Worm (Caenorhabditis elegans) whole organism, L2 larva: ENCODE measurements around the gene sdz-10.

Experiments used
- C34F6.9 ChIP-seq: fragments of 150-350 bp; optimal IDR thresholded peaks from 2 replicates; lab custom pipeline; 2014; ENCODE audit warnings: missing biosample characterization, missing genetic modification characterization
- F13H6.1 ChIP-seq: sonication (generic microtip); optimal IDR thresholded peaks from 2 replicates; lab custom pipeline; 2016; ENCODE audit warnings: missing genetic modification characterization, missing compliant biosample characterization
- R02D3.7 ChIP-seq: fragments of 150-350 bp; optimal IDR thresholded peaks from 2 replicates; lab custom pipeline; 2014; ENCODE audit warnings: missing biosample characterization, missing genetic modification characterization
- Y55F3AM.14 ChIP-seq: fragments of 200-800 bp; sonication (Bioruptor generic); optimal IDR thresholded peaks from 2 replicates; lab custom pipeline; 2018; ENCODE audit warnings: mild to moderate bottlenecking, missing genetic modification characterization, missing compliant biosample characterization
- alr-1 ChIP-seq: fragments of 150-350 bp; optimal IDR thresholded peaks from 2 replicates; lab custom pipeline; 2014; ENCODE audit warnings: missing biosample characterization, missing genetic modification characterization
- aly-2 ChIP-seq: fragments of 150-350 bp; optimal IDR thresholded peaks from 2 replicates; lab custom pipeline; 2014; ENCODE audit warnings: missing biosample characterization, missing genetic modification characterization
- ama-1 ChIP-seq: fragments of 150-350 bp; optimal IDR thresholded peaks from 2 replicates; lab custom pipeline; 2018; ENCODE audit warnings: inconsistent platforms
- blmp-1 ChIP-seq: sonication (generic microtip); optimal IDR thresholded peaks from 2 replicates; lab custom pipeline; 2017; ENCODE audit warnings: missing genetic modification characterization, mild to moderate bottlenecking, missing compliant biosample characterization, antibody characterized with exemption, moderate library complexity; ENCODE audit not compliant: insufficient read depth
- ceh-16 ChIP-seq: fragments of 150-350 bp; optimal IDR thresholded peaks from 2 replicates; lab custom pipeline; 2014; ENCODE audit warnings: missing biosample characterization, missing genetic modification characterization
- ceh-82 ChIP-seq: fragments of 150-350 bp; optimal IDR thresholded peaks from 2 replicates; lab custom pipeline; 2014; ENCODE audit warnings: missing biosample characterization, missing genetic modification characterization
- crh-2 ChIP-seq: sonication (generic microtip); optimal IDR thresholded peaks from 2 replicates; lab custom pipeline; 2017; ENCODE audit warnings: missing biosample characterization, missing genetic modification characterization
- dmd-4 ChIP-seq: sonication (generic microtip); optimal IDR thresholded peaks from 2 replicates; lab custom pipeline; 2017; ENCODE audit warnings: missing biosample characterization, missing genetic modification characterization
- egl-27 ChIP-seq: sonication (generic microtip); optimal IDR thresholded peaks from 3 replicates; lab custom pipeline; 2017; ENCODE audit warnings: missing biosample characterization, missing genetic modification reagents, missing genetic modification characterization
- elt-1 ChIP-seq: fragments of 150-350 bp; optimal IDR thresholded peaks from 2 replicates; lab custom pipeline; 2014; ENCODE audit warnings: missing biosample characterization, missing genetic modification characterization
- elt-3 ChIP-seq: sonication (generic microtip); optimal IDR thresholded peaks from 2 replicates; lab custom pipeline; 2017; ENCODE audit warnings: missing biosample characterization, missing genetic modification characterization
- fos-1 ChIP-seq: fragments of 150-350 bp; optimal IDR thresholded peaks from 2 replicates; lab custom pipeline; 2014; ENCODE audit warnings: missing biosample characterization, missing genetic modification characterization
- gmeb-1 ChIP-seq: fragments of 150-350 bp; optimal IDR thresholded peaks from 2 replicates; lab custom pipeline; 2014; ENCODE audit warnings: missing biosample characterization, missing genetic modification characterization
- lin-11 ChIP-seq: fragments of 150-350 bp; sonication (generic microtip); optimal IDR thresholded peaks from 2 replicates; lab custom pipeline; 2014; ENCODE audit warnings: missing biosample characterization, missing genetic modification characterization, inconsistent platforms, mixed read lengths
- lin-39 ChIP-seq: fragments of 150-350 bp; optimal IDR thresholded peaks from 2 replicates; lab custom pipeline; 2014; ENCODE audit warnings: missing biosample characterization, missing genetic modification reagents, missing genetic modification characterization
- lsy-2 ChIP-seq, 2 experiments: fragments of 150-350 bp in 1 of 2; sonication (generic microtip) in 1 of 2; optimal IDR thresholded peaks; 2 replicates each; lab custom pipeline; 2014 to 2017; ENCODE audit warnings: missing biosample characterization in 2 of 2, missing genetic modification characterization in 2 of 2
- mab-5 ChIP-seq: fragments of 150-350 bp; optimal IDR thresholded peaks from 2 replicates; lab custom pipeline; 2014; ENCODE audit warnings: missing biosample characterization, missing genetic modification characterization
- mbf-1 ChIP-seq: sonication (generic microtip); optimal IDR thresholded peaks from 2 replicates; lab custom pipeline; 2017; ENCODE audit warnings: missing biosample characterization, missing genetic modification characterization
- mdl-1 ChIP-seq, 2 experiments: fragments of 150-350 bp in 1 of 2; sonication (generic microtip) in 1 of 2; optimal IDR thresholded peaks; 2 replicates each; lab custom pipeline; 2017; ENCODE audit warnings: missing biosample characterization in 2 of 2, missing genetic modification characterization in 2 of 2
- nhr-10 ChIP-seq: sonication (generic microtip); optimal IDR thresholded peaks from 2 replicates; lab custom pipeline; 2017; ENCODE audit warnings: missing biosample characterization, missing genetic modification characterization
- nhr-11 ChIP-seq: fragments of 150-350 bp; optimal IDR thresholded peaks from 2 replicates; lab custom pipeline; 2014; ENCODE audit warnings: missing biosample characterization, missing genetic modification characterization
- nhr-12 ChIP-seq: fragments of 150-350 bp; optimal IDR thresholded peaks from 2 replicates; lab custom pipeline; 2014; ENCODE audit warnings: missing biosample characterization, missing genetic modification characterization
- nhr-129 ChIP-seq: fragments of 150-350 bp; optimal IDR thresholded peaks from 2 replicates; lab custom pipeline; 2014; ENCODE audit warnings: missing biosample characterization, missing genetic modification characterization
- nhr-21 ChIP-seq: fragments of 150-350 bp; optimal IDR thresholded peaks from 2 replicates; lab custom pipeline; 2014; ENCODE audit warnings: missing biosample characterization, missing genetic modification characterization
- nhr-23 ChIP-seq: fragments of 150-350 bp; optimal IDR thresholded peaks from 2 replicates; lab custom pipeline; 2014; ENCODE audit warnings: missing biosample characterization, missing genetic modification reagents, missing genetic modification characterization
- nhr-237 ChIP-seq: fragments of 150-350 bp; optimal IDR thresholded peaks from 2 replicates; lab custom pipeline; 2014; ENCODE audit warnings: missing biosample characterization, missing genetic modification characterization
- nhr-25 ChIP-seq: fragments of 150-350 bp; sonication (generic microtip); optimal IDR thresholded peaks from 3 replicates; lab custom pipeline; 2014; ENCODE audit warnings: missing biosample characterization, missing genetic modification characterization
- nhr-6 ChIP-seq: fragments of 150-350 bp; optimal IDR thresholded peaks from 2 replicates; lab custom pipeline; 2014; ENCODE audit warnings: missing biosample characterization, missing genetic modification characterization
- nhr-77 ChIP-seq: fragments of 150-350 bp; optimal IDR thresholded peaks from 2 replicates; lab custom pipeline; 2014; ENCODE audit warnings: missing biosample characterization, missing genetic modification characterization
- peb-1 ChIP-seq: fragments of 150-350 bp; optimal IDR thresholded peaks from 2 replicates; lab custom pipeline; 2014; ENCODE audit warnings: missing biosample characterization, missing genetic modification characterization
- sem-4 ChIP-seq: fragments of 150-350 bp; optimal IDR thresholded peaks from 2 replicates; lab custom pipeline; 2014; ENCODE audit warnings: missing biosample characterization, missing genetic modification reagents, missing genetic modification characterization
- skn-1 ChIP-seq: sonication (generic microtip); optimal IDR thresholded peaks from 2 replicates; lab custom pipeline; 2017; ENCODE audit warnings: missing biosample characterization, missing genetic modification characterization
- sma-3 ChIP-seq: sonication (generic microtip); optimal IDR thresholded peaks from 2 replicates; lab custom pipeline; 2016; ENCODE audit warnings: missing genetic modification reagents, missing genetic modification characterization, missing compliant biosample characterization
- sma-9 ChIP-seq, 2 experiments: fragments of 150-350 bp in 1 of 2; sonication (generic microtip) in 1 of 2; optimal IDR thresholded peaks; 2 replicates each; lab custom pipeline; 2014 to 2016; ENCODE audit warnings: missing genetic modification characterization in 2 of 2, mild to moderate bottlenecking in 1 of 2, missing biosample characterization in 1 of 2, missing compliant biosample characterization in 1 of 2, missing genetic modification reagents in 1 of 2, moderate library complexity in 1 of 2
- snpc-4 ChIP-seq: fragments of 150-350 bp; optimal IDR thresholded peaks from 2 replicates; lab custom pipeline; 2014; ENCODE audit warnings: missing biosample characterization, missing genetic modification characterization
- unc-39 ChIP-seq: fragments of 150-350 bp; optimal IDR thresholded peaks from 2 replicates; lab custom pipeline; 2014; ENCODE audit warnings: missing biosample characterization, missing genetic modification characterization
- unc-62 ChIP-seq: fragments of 150-350 bp; optimal IDR thresholded peaks from 2 replicates; lab custom pipeline; 2014; ENCODE audit warnings: missing biosample characterization, missing genetic modification reagents, missing genetic modification characterization
- zag-1 ChIP-seq: fragments of 150-350 bp; optimal IDR thresholded peaks from 2 replicates; lab custom pipeline; 2014; ENCODE audit warnings: missing biosample characterization, missing genetic modification characterization
- ztf-1 ChIP-seq: fragments of 200-800 bp; sonication (Bioruptor generic); conservative IDR thresholded peaks from 2 replicates; pipeline ENCODE4 v1.3.6; 2022; ENCODE audit warnings: missing genetic modification characterization, missing compliant biosample characterization
- ztf-11 ChIP-seq: sonication (generic microtip); optimal IDR thresholded peaks from 2 replicates; lab custom pipeline; 2017; ENCODE audit warnings: missing biosample characterization, missing genetic modification characterization
- ztf-4 ChIP-seq: fragments of 150-350 bp; optimal IDR thresholded peaks from 2 replicates; lab custom pipeline; 2014; ENCODE audit warnings: missing biosample characterization, missing genetic modification characterization

sdz-10 gene

DNA sequence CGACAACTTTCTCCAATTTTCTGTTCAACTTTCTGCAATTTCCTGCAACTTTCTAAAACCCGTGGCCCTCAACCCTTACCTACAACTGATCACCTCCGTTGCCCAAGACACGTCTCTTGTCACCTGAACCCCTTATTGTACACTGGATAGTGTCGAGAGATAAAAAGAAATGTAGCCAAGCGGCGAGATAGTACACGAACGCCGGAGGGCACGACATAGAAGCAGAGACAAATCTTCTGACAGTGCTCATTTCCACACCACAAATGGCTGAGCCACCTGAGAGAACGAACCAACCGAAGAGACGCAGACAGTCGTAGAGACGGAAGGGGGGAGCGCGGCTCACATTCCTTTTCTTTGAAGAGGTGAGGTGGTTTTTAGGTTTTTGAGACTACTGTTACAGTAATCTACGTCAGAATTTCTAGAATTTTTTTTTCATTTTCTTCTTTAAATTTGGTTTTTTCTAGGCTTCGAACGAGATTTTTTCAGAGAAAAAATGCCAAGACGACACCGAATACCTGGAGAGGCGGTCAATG, 35.7 kb upstream of the sdz-10 start, which contains the start of gene K12H6.12:
Gene K12H6.12 (plus strand): TSS at position 483 of the 533 bp plus-strand sequence.
- TF ChIP-seq peb-1 (tag; lab: Kevin White, UChicago): no peak
- TF ChIP-seq F13H6.1 (tag; lab: Kevin White, UChicago): peak; percentile 0
- TF ChIP-seq aly-2 (tag; lab: Kevin White, UChicago): no peak
- no peak for TF ChIP-seq lsy-2 (tag; optimal IDR thresholded peaks at IDR 0.05; lab: Kevin White, UChicago)
- TF ChIP-seq, all 48 proteins: peak for 1

DNA sequence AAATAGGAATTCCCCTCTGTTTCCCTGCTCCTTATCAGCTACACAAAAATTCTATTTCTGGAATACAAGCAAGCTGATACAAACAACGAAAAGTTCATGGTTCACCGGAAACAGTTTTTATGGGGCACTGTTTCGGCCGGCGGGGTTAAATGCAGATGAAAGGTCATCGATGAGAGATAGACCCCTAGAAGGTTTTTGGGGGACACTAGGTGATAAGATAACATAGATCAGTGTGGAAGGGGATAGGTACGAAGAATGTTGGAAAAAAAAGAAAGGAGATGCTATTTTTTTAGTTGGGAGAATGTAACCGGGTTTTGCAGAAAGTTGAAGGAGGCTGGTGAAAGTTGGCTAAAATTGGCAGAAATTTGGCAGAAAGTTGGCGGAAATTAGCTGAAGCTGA, 33.5 kb upstream of the sdz-10 start:
- TF ChIP-seq nhr-6 (tag; lab: Kevin White, UChicago) (no peak), lsy-2 (tag; optimal IDR thresholded peaks at IDR 0.05; lab: Kevin White, UChicago) (no peak), mbf-1 (tag; lab: Kevin White, UChicago) (no peak), dmd-4 (tag; lab: Kevin White, UChicago) (no peak), peb-1 (tag; lab: Kevin White, UChicago) (no peak), zag-1 (tag; lab: Kevin White, UChicago) (no peak), mdl-1 (tag; optimal IDR thresholded peaks at IDR 0.05; lab: Kevin White, UChicago) (no peak), crh-2 (tag; lab: Kevin White, UChicago) (no peak)

DNA sequence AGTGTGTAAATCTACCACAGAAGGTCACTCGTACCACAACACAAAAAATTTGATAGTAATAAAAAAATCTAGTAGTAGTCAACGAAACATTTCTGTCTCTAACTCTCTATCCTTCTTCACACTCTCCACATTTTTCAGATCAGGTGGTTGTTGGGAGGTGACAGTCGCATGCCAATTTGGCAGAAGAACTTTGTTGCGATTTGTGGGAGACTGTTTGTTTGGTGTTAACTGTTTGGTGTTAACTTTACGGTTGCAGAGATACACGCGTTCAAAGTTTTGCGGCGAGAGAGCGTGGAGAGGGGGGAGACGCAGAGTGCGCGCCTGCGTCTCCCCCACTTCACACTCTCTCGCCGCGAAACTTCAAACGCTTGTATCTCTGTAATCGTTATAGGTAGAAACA, 32.9 kb upstream of the sdz-10 start:
- peak; percentile 21 for TF ChIP-seq nhr-129 (tag; lab: Kevin White, UChicago)
- TF ChIP-seq sma-3 (GFP tag; lab: Kevin White, UChicago): no peak
- peak; percentile 56 for TF ChIP-seq nhr-25 (tag; lab: Kevin White, UChicago)

DNA sequence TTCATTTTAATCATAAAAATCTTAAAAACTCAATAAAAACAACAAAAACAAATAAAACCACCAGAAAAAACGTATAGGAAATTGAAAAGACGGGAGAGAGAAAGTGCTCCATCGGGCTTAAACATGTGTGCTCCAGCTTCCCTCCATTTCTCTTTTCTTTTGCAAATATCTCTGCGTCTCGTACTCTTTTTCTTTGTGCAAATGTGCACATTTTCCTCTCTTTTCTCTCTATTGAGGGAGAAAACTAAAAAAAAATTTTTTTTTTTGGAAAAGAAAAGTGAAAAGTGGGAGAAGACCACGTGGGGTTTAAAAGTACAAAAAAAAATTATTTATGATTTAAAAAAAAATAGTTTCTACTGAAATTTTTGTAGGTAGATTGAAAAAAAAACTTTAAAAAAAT, 32.2 kb upstream of the sdz-10 start:
- TF ChIP-seq nhr-11 (tag; lab: Kevin White, UChicago) (no peak), blmp-1 (tag; lab: Kevin White, UChicago) (peak; percentile 12), nhr-21 (tag; lab: Kevin White, UChicago) (no peak), mab-5 (no peak), lin-11 (no peak), ama-1 (lab: Kevin White, UChicago) (no peak), ceh-16 (tag; lab: Kevin White, UChicago) (no peak), sem-4 (no peak), alr-1 (tag; lab: Kevin White, UChicago) (no peak), lin-39 (tag; lab: Kevin White, UChicago) (no peak), nhr-6 (tag; lab: Kevin White, UChicago) (no peak), Y55F3AM.14 (GFP tag; lab: Kevin White, UChicago) (no peak), nhr-23 (tag; lab: Kevin White, UChicago) (no peak), dmd-4 (tag; lab: Kevin White, UChicago) (no peak), nhr-77 (tag; lab: Kevin White, UChicago) (no peak), F13H6.1 (tag; lab: Kevin White, UChicago) (peak; percentile 38), lsy-2 (tag; optimal IDR thresholded peaks at IDR 0.05; lab: Kevin White, UChicago) (peak in 1 of 2 experiments; percentile 65), egl-27 (no peak), unc-39 (tag; lab: Kevin White, UChicago) (no peak), gmeb-1 (no peak), elt-1 (no peak), R02D3.7 (tag; lab: Kevin White, UChicago) (no peak), zag-1 (tag; lab: Kevin White, UChicago) (no peak), skn-1 (tag; lab: Kevin White, UChicago) (no peak), nhr-10 (tag; lab: Kevin White, UChicago) (no peak), nhr-129 (tag; lab: Kevin White, UChicago) (peak; percentile 2), snpc-4 (tag; lab: Kevin White, UChicago) (no peak), ztf-4 (tag; lab: Kevin White, UChicago) (no peak), nhr-25 (tag; lab: Kevin White, UChicago) (no peak), C34F6.9 (tag; lab: Kevin White, UChicago) (peak; percentile 53), unc-62 (no peak), nhr-237 (tag; lab: Kevin White, UChicago) (no peak), sma-3 (GFP tag; lab: Kevin White, UChicago) (no peak), peb-1 (tag; lab: Kevin White, UChicago) (no peak), ztf-1 (no peak), fos-1 (no peak), ztf-11 (tag; lab: Kevin White, UChicago) (no peak), mdl-1 (tag; optimal IDR thresholded peaks at IDR 0.05; lab: Kevin White, UChicago) (peak in 1 of 2 experiments; percentile 72), crh-2 (tag; lab: Kevin White, UChicago) (no peak), sma-9 (GFP tag; optimal IDR thresholded peaks at IDR 0.05; lab: Kevin White, UChicago) (peak; percentile 52), sma-9 (tag; optimal IDR thresholded peaks at IDR 0.05; lab: Kevin White, UChicago) (no peak), elt-3 (tag; lab: Kevin White, UChicago) (no peak), nhr-12 (no peak), ceh-82 (tag; lab: Kevin White, UChicago) (no peak), mbf-1 (tag; lab: Kevin White, UChicago) (no peak)
